Worm (Caenorhabditis elegans) whole organism, L1 larva: Measurements from ENCODE around the gene srt-8.

Experiments used
- C34B4.2 ChIP-seq: sonication (generic microtip); optimal IDR thresholded peaks from 2 replicates; lab custom pipeline; 2017; ENCODE audit warnings: mild to moderate bottlenecking, missing genetic modification characterization, missing compliant biosample characterization
- Y116A8C.19 ChIP-seq: sonication (generic microtip); optimal IDR thresholded peaks from 2 replicates; lab custom pipeline; 2016; ENCODE audit warnings: missing compliant biosample characterization, missing genetic modification characterization, borderline replicate concordance
- aha-1 ChIP-seq: fragments of 150-350 bp; optimal IDR thresholded peaks from 2 replicates; lab custom pipeline; 2014; ENCODE audit warnings: missing biosample characterization, missing genetic modification characterization
- alr-1 ChIP-seq: fragments of 200-800 bp; sonication (Bioruptor generic); optimal IDR thresholded peaks from 2 replicates; lab custom pipeline; 2018; ENCODE audit warnings: borderline replicate concordance, mild to moderate bottlenecking, missing genetic modification characterization, missing compliant biosample characterization
- ama-1 ChIP-seq: fragments of 150-350 bp; optimal IDR thresholded peaks from 2 replicates; lab custom pipeline; 2014
- ceh-8 ChIP-seq: fragments of 200-800 bp; sonication (Bioruptor generic); optimal IDR thresholded peaks from 2 replicates; lab custom pipeline; 2018; ENCODE audit warnings: mild to moderate bottlenecking, missing genetic modification characterization, moderate library complexity, missing compliant biosample characterization
- dsc-1 ChIP-seq: sonication (generic microtip); optimal IDR thresholded peaks from 2 replicates; lab custom pipeline; 2016; ENCODE audit warnings: mild to moderate bottlenecking, missing genetic modification characterization, missing compliant biosample characterization
- egl-13 ChIP-seq: sonication (generic microtip); optimal IDR thresholded peaks from 2 replicates; lab custom pipeline; 2016; ENCODE audit warnings: missing genotype, missing genetic modification reagents, missing genetic modification characterization, missing compliant biosample characterization
- elt-3 ChIP-seq, 6 experiments: fragments of 150-350 bp in 1 of 6; sonication (generic microtip); optimal IDR thresholded peaks; 2 replicates each; lab custom pipeline; 2017 to 2018; ENCODE audit warnings: missing biosample characterization in 6 of 6, missing genetic modification characterization in 6 of 6, inconsistent platforms in 1 of 6
- fos-1 ChIP-seq: fragments of 150-350 bp; optimal IDR thresholded peaks from 2 replicates; lab custom pipeline; 2014; ENCODE audit warnings: missing biosample characterization, missing genetic modification characterization
- lin-14 ChIP-seq: fragments of 200-800 bp; sonication (Bioruptor generic); optimal IDR thresholded peaks from 2 replicates; lab custom pipeline; 2018; ENCODE audit warnings: mild to moderate bottlenecking, missing genetic modification characterization, moderate library complexity, missing compliant biosample characterization
- lin-15B ChIP-seq: fragments of 150-350 bp; sonication (generic microtip); optimal IDR thresholded peaks from 3 replicates; lab custom pipeline; 2014; ENCODE audit warnings: missing biosample characterization, missing genetic modification characterization
- lin-35 ChIP-seq, 2 experiments: fragments of 150-350 bp; optimal IDR thresholded peaks; 2 replicates each; lab custom pipeline; 2014; ENCODE audit warnings: missing biosample characterization in 2 of 2, missing genetic modification characterization in 2 of 2, missing genetic modification reagents in 2 of 2
- lir-3 ChIP-seq: sonication (generic microtip); optimal IDR thresholded peaks from 2 replicates; lab custom pipeline; 2016; ENCODE audit warnings: mild to moderate bottlenecking, missing genetic modification characterization, moderate library complexity, missing compliant biosample characterization; ENCODE audit not compliant: poor library complexity
- lsy-2 ChIP-seq, 2 experiments: fragments of 150-350 bp; optimal IDR thresholded peaks; 2 replicates each; lab custom pipeline; 2014; ENCODE audit warnings: missing biosample characterization in 2 of 2, missing genetic modification characterization in 2 of 2
- mep-1 ChIP-seq: fragments of 150-350 bp; optimal IDR thresholded peaks from 2 replicates; lab custom pipeline; 2014; ENCODE audit warnings: missing biosample characterization, missing genetic modification characterization
- nhr-11 ChIP-seq: fragments of 150-350 bp; optimal IDR thresholded peaks from 2 replicates; lab custom pipeline; 2014; ENCODE audit warnings: missing biosample characterization, missing genetic modification characterization
- nhr-12 ChIP-seq: sonication (generic microtip); optimal IDR thresholded peaks from 2 replicates; lab custom pipeline; 2017; ENCODE audit warnings: missing biosample characterization, missing genetic modification characterization
- nhr-28 ChIP-seq: fragments of 150-350 bp; optimal IDR thresholded peaks from 2 replicates; lab custom pipeline; 2014; ENCODE audit warnings: missing biosample characterization, missing genetic modification characterization
- nhr-47 ChIP-seq: sonication (generic microtip); optimal IDR thresholded peaks from 2 replicates; lab custom pipeline; 2016; ENCODE audit warnings: mild to moderate bottlenecking, missing genetic modification characterization, moderate library complexity, missing compliant biosample characterization
- nhr-76 ChIP-seq: sonication (generic microtip); optimal IDR thresholded peaks from 2 replicates; lab custom pipeline; 2017; ENCODE audit warnings: missing biosample characterization, missing genetic modification characterization
- nhr-84 ChIP-seq: sonication (generic microtip); optimal IDR thresholded peaks from 2 replicates; lab custom pipeline; 2017; ENCODE audit warnings: missing biosample characterization, missing genetic modification characterization
- nhr-85 ChIP-seq: sonication (generic microtip); peaks from one replicate; lab custom pipeline; 2016; ENCODE audit warnings: missing genetic modification characterization, inconsistent platforms, missing compliant biosample characterization
- nhr-90 ChIP-seq: sonication (generic microtip); optimal IDR thresholded peaks from 2 replicates; lab custom pipeline; 2016; ENCODE audit warnings: mild to moderate bottlenecking, missing genetic modification characterization, missing compliant biosample characterization; ENCODE audit not compliant: poor library complexity
- pag-3 ChIP-seq: sonication (generic microtip); optimal IDR thresholded peaks from 2 replicates; lab custom pipeline; 2017; ENCODE audit warnings: missing genetic modification characterization, mild to moderate bottlenecking, missing compliant biosample characterization, antibody characterized with exemption, borderline replicate concordance; ENCODE audit not compliant: insufficient read depth
- pqm-1 ChIP-seq: sonication (generic microtip); optimal IDR thresholded peaks from 3 replicates; lab custom pipeline; 2017; ENCODE audit warnings: missing biosample characterization, missing genetic modification characterization
- rnt-1 ChIP-seq: sonication (generic microtip); optimal IDR thresholded peaks from 2 replicates; lab custom pipeline; 2016; ENCODE audit warnings: mild to moderate bottlenecking, missing genetic modification characterization, moderate library complexity, missing compliant biosample characterization
- snpc-4 ChIP-seq: fragments of 150-350 bp; optimal IDR thresholded peaks from 2 replicates; lab custom pipeline; 2014; ENCODE audit warnings: missing biosample characterization, missing genetic modification characterization
- sox-4 ChIP-seq: sonication (generic microtip); optimal IDR thresholded peaks from 2 replicates; lab custom pipeline; 2016; ENCODE audit warnings: missing genetic modification characterization, missing compliant biosample characterization
- sup-37 ChIP-seq: fragments of 200-800 bp; sonication (Bioruptor generic); optimal IDR thresholded peaks from 2 replicates; lab custom pipeline; 2018; ENCODE audit warnings: mild to moderate bottlenecking, missing genetic modification characterization, missing compliant biosample characterization
- tbx-2 ChIP-seq: sonication (generic microtip); optimal IDR thresholded peaks from 2 replicates; lab custom pipeline; 2016; ENCODE audit warnings: missing genetic modification characterization, missing compliant biosample characterization
- tlp-1 ChIP-seq: fragments of 150-350 bp; optimal IDR thresholded peaks from 2 replicates; lab custom pipeline; 2014; ENCODE audit warnings: missing biosample characterization, missing genetic modification characterization
- unc-30 ChIP-seq: sonication (generic microtip); optimal IDR thresholded peaks from 2 replicates; lab custom pipeline; 2017; ENCODE audit warnings: missing biosample characterization, missing genetic modification characterization
- unc-62 ChIP-seq: fragments of 150-350 bp; optimal IDR thresholded peaks from 2 replicates; lab custom pipeline; 2014; ENCODE audit warnings: missing biosample characterization, missing genetic modification reagents, missing genetic modification characterization
- vab-15 ChIP-seq: sonication (generic microtip); optimal IDR thresholded peaks from 2 replicates; lab custom pipeline; 2017; ENCODE audit warnings: missing genotype, mild to moderate bottlenecking, missing genetic modification characterization, missing compliant biosample characterization
- zag-1 ChIP-seq: fragments of 150-350 bp; optimal IDR thresholded peaks from 2 replicates; lab custom pipeline; 2014; ENCODE audit warnings: missing biosample characterization, missing genetic modification characterization
- zip-4 ChIP-seq: fragments of 200-800 bp; sonication (Bioruptor generic); optimal IDR thresholded peaks from 2 replicates; lab custom pipeline; 2018; ENCODE audit warnings: mild to moderate bottlenecking, missing genetic modification characterization, moderate library complexity, missing compliant biosample characterization
- ztf-11 ChIP-seq, 2 experiments: sonication (generic microtip); optimal IDR thresholded peaks; 2 replicates each; lab custom pipeline; 2016 to 2017; ENCODE audit warnings: missing genetic modification characterization in 2 of 2, missing biosample characterization in 1 of 2, missing compliant biosample characterization in 1 of 2
- ztf-4 ChIP-seq: fragments of 150-350 bp; optimal IDR thresholded peaks from 2 replicates; lab custom pipeline; 2014; ENCODE audit warnings: missing biosample characterization, missing genetic modification characterization

Gene srt-8

DNA sequence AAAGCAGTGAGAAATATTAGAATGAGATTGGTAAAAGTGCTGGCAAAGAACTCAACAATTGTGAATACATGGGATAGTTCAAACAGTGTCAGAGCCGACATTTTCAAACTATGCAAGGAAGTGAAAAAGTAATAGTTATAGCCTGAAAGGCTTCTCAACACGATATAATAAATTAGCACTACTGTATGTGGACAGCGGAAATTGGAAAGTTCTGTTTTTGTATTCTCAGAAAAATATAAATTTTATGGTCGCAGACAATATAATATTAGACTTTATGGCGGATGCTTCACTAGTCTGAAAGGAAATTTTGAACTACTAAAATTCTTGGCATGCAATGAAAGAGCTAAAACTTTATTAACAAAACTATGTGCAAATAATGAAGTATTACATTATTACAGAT is 19.4 kb downstream of the srt-8 start, which contains the start of gene str-69:
Gene str-69, minus strand, starts transcription at position 101 of the 400 bp plus-strand sequence.
- TF ChIP-seq aha-1 (tag; lab: Kevin White, UChicago) (no peak), mep-1 (tag; lab: Kevin White, UChicago) (no peak), elt-3 (tag; optimal IDR thresholded peaks at IDR 0.05; lab: Kevin White, UChicago) (no peak), C34B4.2 (no peak), alr-1 (tag; lab: Kevin White, UChicago) (no peak), fos-1 (tag; lab: Kevin White, UChicago) (no peak), vab-15 (tag; lab: Kevin White, UChicago) (no peak), nhr-11 (tag; lab: Kevin White, UChicago) (no peak)
- TF ChIP-seq, all 84 proteins: peak for 0

DNA sequence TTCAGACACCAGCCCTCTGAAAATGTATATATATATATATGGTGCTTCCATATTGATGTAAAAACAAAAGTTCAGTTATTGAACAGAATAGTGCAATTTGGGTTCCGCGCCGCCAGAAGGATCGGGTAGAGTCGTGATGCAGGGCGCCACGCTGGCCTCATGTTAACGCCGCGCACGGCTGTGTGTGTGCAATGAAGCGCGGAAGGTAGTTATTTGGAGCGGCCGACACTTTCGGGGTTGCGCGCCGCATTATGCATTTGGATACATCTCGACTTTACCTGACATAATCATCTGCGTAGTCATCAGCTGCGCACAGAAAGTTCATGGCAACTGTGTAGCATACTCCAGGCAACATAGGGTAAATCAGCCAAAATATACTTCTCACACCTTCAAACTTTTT is 20.4 kb downstream of the srt-8 start:
- no peak for TF ChIP-seq ztf-11 (tag; optimal IDR thresholded peaks at IDR 0.05; lab: Kevin White, UChicago)
- no peak for TF ChIP-seq tbx-2 (tag; lab: Kevin White, UChicago)
- TF ChIP-seq unc-62 (GFP tag; lab: Kevin White, UChicago): no peak
- no peak for TF ChIP-seq sox-4 (tag; lab: Kevin White, UChicago)
- peak; percentile 25 for TF ChIP-seq snpc-4 (tag; lab: Kevin White, UChicago)

DNA sequence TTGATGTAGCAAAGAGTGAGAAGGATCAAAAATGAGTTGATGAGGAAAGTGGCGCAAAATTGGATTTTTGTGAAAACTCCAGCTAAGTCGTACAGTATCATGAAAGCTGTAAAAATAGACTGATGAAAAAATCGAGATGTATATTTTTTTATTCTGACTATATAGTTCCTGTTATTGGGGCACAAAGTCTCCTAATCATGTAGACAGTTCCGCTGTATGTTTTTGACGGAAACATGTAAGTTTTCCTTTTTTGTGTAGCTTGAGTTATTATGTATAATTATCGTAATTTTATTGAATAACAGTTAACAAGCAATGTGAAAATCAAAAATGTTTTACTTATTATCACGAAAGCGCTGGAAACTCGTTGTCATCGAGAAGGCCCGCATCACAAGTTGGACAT is 21.1 kb downstream of the srt-8 start, which contains the start of gene str-68:
Gene str-68, minus strand, starts transcription at position 101 of the 400 bp plus-strand sequence.
- no peak for TF ChIP-seq zag-1 (tag; lab: Kevin White, UChicago)

DNA sequence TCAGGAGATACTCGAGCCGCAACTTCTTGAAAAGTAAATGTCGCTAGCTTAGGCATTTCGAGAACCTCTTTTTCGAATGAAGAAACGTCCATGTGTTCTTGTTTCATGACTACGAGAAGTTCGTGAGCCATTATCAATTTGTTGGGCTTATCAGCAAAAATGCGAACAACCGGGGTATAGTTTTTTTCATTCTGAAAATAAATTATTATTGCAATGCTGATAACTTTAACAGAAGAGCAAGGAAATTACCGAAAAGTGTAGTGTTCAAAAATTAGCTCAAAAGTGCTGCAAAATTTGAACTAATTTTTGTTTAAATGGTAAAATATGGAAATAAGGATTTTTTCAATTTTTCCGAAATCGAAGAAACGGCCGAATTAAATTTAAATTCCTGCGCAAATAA is 25.8 kb downstream of the srt-8 start:
- TF ChIP-seq elt-3 (tag; optimal IDR thresholded peaks at IDR 0.05; lab: Kevin White, UChicago): no peak
- no peak for TF ChIP-seq aha-1 (tag; lab: Kevin White, UChicago)
- TF ChIP-seq nhr-90 (tag; lab: Kevin White, UChicago): no peak
- TF ChIP-seq nhr-76 (tag; lab: Kevin White, UChicago): no peak
- no peak for TF ChIP-seq nhr-12 (tag; lab: Kevin White, UChicago)
- no peak for TF ChIP-seq lin-15B (tag; lab: Kevin White, UChicago)
- no peak for TF ChIP-seq lir-3 (tag; lab: Kevin White, UChicago)
- no peak for TF ChIP-seq lin-35 (GFP tag; optimal IDR thresholded peaks at IDR 0.05; lab: Kevin White, UChicago)
- TF ChIP-seq pag-3 (tag; lab: Kevin White, UChicago): no peak
- no peak for TF ChIP-seq ztf-11 (tag; optimal IDR thresholded peaks at IDR 0.05; lab: Kevin White, UChicago)
- no peak for TF ChIP-seq ztf-4 (tag; lab: Kevin White, UChicago)
- no peak for TF ChIP-seq egl-13 (tag; lab: Kevin White, UChicago)
- TF ChIP-seq Y116A8C.19 (tag; lab: Kevin White, UChicago): no peak
- TF ChIP-seq sup-37: no peak
- TF ChIP-seq rnt-1 (tag; lab: Kevin White, UChicago): no peak
- TF ChIP-seq zip-4 (GFP tag; lab: Kevin White, UChicago): no peak
- no peak for TF ChIP-seq lin-14 (GFP tag; lab: Kevin White, UChicago)
- TF ChIP-seq lsy-2 (tag; optimal IDR thresholded peaks at IDR 0.05; lab: Kevin White, UChicago): no peak
- TF ChIP-seq, all 84 proteins: peak for 0

DNA sequence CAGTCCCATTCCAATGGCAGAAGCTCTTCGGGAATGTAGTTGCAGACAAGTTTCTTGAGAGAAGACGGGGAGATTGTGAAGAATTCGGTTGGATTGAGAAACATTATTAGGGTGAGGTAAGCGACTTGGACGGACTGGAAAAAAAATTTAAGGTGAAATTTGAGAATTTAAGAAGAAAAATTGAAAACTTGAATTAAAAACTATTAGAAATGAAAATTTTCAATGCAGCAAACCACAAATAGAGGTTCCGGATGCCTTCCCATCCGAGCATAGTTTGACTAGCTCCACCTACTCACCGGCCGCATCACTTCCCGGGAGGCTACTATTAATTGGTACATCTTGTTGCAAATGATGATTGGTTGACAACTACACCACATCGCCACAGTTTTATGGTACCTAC is 27.4 kb downstream of the srt-8 start, which contains the start of gene Y73C8C.8:
Gene Y73C8C.8, minus strand, starts transcription at position 101 of the 400 bp plus-strand sequence.
- TF ChIP-seq unc-62 (GFP tag; lab: Kevin White, UChicago) (no peak), pqm-1 (tag; lab: Kevin White, UChicago) (no peak), ama-1 (lab: Kevin White, UChicago) (no peak), unc-30 (tag; lab: Kevin White, UChicago) (no peak), nhr-12 (tag; lab: Kevin White, UChicago) (no peak), dsc-1 (tag; lab: Kevin White, UChicago) (no peak), ceh-8 (GFP tag; lab: Kevin White, UChicago) (no peak), nhr-85 (tag; lab: Kevin White, UChicago) (no peak), nhr-28 (tag; lab: Kevin White, UChicago) (no peak), tlp-1 (tag; lab: Kevin White, UChicago) (no peak), nhr-47 (no peak), ztf-4 (tag; lab: Kevin White, UChicago) (no peak), vab-15 (tag; lab: Kevin White, UChicago) (no peak), nhr-84 (tag; lab: Kevin White, UChicago) (no peak), pag-3 (tag; lab: Kevin White, UChicago) (no peak)
